Fruit fly (Drosophila melanogaster): ENCODE measurements around the gene CG5921.

Gene CG5921

dm6 chrX:6037180-6037946, 13.3 kb upstream of the CG5921 start, which contains the start of the genes rux and MCTS1 (continued):
- peak; percentile 31 for TF ChIP-seq CG3919 (GFP tag; optimal IDR thresholded peaks at IDR 0.05)
- TF ChIP-seq CG8632 (GFP tag; optimal IDR thresholded peaks at IDR 0.05) = no peak
- TF ChIP-seq ss (GFP tag; optimal IDR thresholded peaks at IDR 0.05) = peak in 1 of 2 experiments; percentile 5
- TF ChIP-seq dsx (GFP tag; optimal IDR thresholded peaks at IDR 0.05; ENCODE audit: poor library complexity, severe bottlenecking) = peak; percentile 92
- TF ChIP-seq fd85E (GFP tag; optimal IDR thresholded peaks at IDR 0.05) = no peak
- no peak for TF ChIP-seq Lpt (GFP tag; optimal IDR thresholded peaks at IDR 0.05)
- peak; percentile 38 for TF ChIP-seq Hr4 (GFP tag; optimal IDR thresholded peaks at IDR 0.05)
- no peak for TF ChIP-seq CG6792 (GFP tag; optimal IDR thresholded peaks at IDR 0.05)
- TF ChIP-seq lz (GFP tag; optimal IDR thresholded peaks at IDR 0.05) = peak; percentile 41

- TF ChIP-seq svp (GFP tag) (peak; percentile 31), fd59A (GFP tag; optimal IDR thresholded peaks at IDR 0.05) (no peak), spab (GFP tag; optimal IDR thresholded peaks at IDR 0.05) (no peak), CG31627 (GFP tag; optimal IDR thresholded peaks at IDR 0.05) (no peak), Gug (GFP tag; IDR thresholded peaks at IDR 0.05) (no peak), ss (GFP tag; optimal IDR thresholded peaks at IDR 0.05) (no peak), Eip78C (GFP tag) (peak; percentile 64), vri (GFP tag; optimal IDR thresholded peaks at IDR 0.05) (no peak), eg (GFP tag; IDR thresholded peaks at IDR 0.05) (no peak), CG6808 (GFP tag; optimal IDR thresholded peaks at IDR 0.05) (peak; percentile 8), Met (GFP tag; optimal IDR thresholded peaks at IDR 0.05) (no peak), Smox (GFP tag; optimal IDR thresholded peaks at IDR 0.05) (no peak), fd85E (GFP tag; optimal IDR thresholded peaks at IDR 0.05) (no peak), CG3032 (tag; optimal IDR thresholded peaks at IDR 0.05) (peak; percentile 5), CG3919 (GFP tag; optimal IDR thresholded peaks at IDR 0.05) (no peak), CG6792 (GFP tag; optimal IDR thresholded peaks at IDR 0.05) (no peak), CG34406 (GFP tag; optimal IDR thresholded peaks at IDR 0.05) (no peak), CG8119 (GFP tag; IDR thresholded peaks at IDR 0.05) (no peak), net (GFP tag; optimal IDR thresholded peaks at IDR 0.05) (no peak), CG15336 (GFP tag; IDR thresholded peaks at IDR 0.05) (no peak), CG11902 (GFP tag; optimal IDR thresholded peaks at IDR 0.05) (no peak)
Observed at dm6 chrX:6039431-6040016, 11.1 kb upstream of the CG5921 start, which contains the start of gene CG5937. TSS of gene CG5937 (plus strand) at chrX:6040005.

dm6 chrX:6050935-6051656, 468 bp downstream of the CG5921 start:
- TF ChIP-seq Ets96B (tag; optimal IDR thresholded peaks at IDR 0.05) (peak; percentile 0), esn (GFP tag; optimal IDR thresholded peaks at IDR 0.05) (no peak), CG6276 (GFP tag; optimal IDR thresholded peaks at IDR 0.05) (no peak), svp (GFP tag) (peak; percentile 1), Eip78C (GFP tag) (no peak), Eip75B (GFP tag; optimal IDR thresholded peaks at IDR 0.05) (no peak), ss (GFP tag; optimal IDR thresholded peaks at IDR 0.05) (no peak), CG15336 (GFP tag; IDR thresholded peaks at IDR 0.05) (peak; percentile 66; the same call in 1 of the 2 replicates), CG6808 (GFP tag; optimal IDR thresholded peaks at IDR 0.05) (no peak), Sox14 (GFP tag; optimal IDR thresholded peaks at IDR 0.05) (no peak), CG3032 (tag; optimal IDR thresholded peaks at IDR 0.05) (no peak), CG9139 (GFP tag; optimal IDR thresholded peaks at IDR 0.05) (no peak), CG8119 (GFP tag; IDR thresholded peaks at IDR 0.05) (no peak), fd59A (GFP tag; optimal IDR thresholded peaks at IDR 0.05) (no peak), Hr38 (GFP tag; optimal IDR thresholded peaks at IDR 0.05) (no peak), CG32006 (GFP tag; optimal IDR thresholded peaks at IDR 0.05) (peak; percentile 37), Sox102F (GFP tag; optimal IDR thresholded peaks at IDR 0.05) (no peak), OdsH (GFP tag; optimal IDR thresholded peaks at IDR 0.05) (peak; percentile 4), Hr39 (GFP tag; optimal IDR thresholded peaks at IDR 0.05) (no peak), Blimp-1 (GFP tag; optimal IDR thresholded peaks at IDR 0.05) (no peak), CG11294 (GFP tag; IDR thresholded peaks at IDR 0.05) (no peak), pdm3 (GFP tag; optimal IDR thresholded peaks at IDR 0.05) (peak; percentile 9), CG31627 (GFP tag; optimal IDR thresholded peaks at IDR 0.05) (no peak), acj6 (GFP tag; optimal IDR thresholded peaks at IDR 0.05) (no peak), eg (GFP tag; IDR thresholded peaks at IDR 0.05) (peak; percentile 53; the same call in 2 of the 3 replicates), CG10631 (GFP tag; optimal IDR thresholded peaks at IDR 0.05) (no peak), salr (GFP tag; optimal IDR thresholded peaks at IDR 0.05) (no peak), CG34406 (GFP tag; optimal IDR thresholded peaks at IDR 0.05) (no peak), achi (GFP tag; optimal IDR thresholded peaks at IDR 0.05) (no peak)
